Fruit fly (Drosophila melanogaster): ENCODE measurements around the gene CG10154.

The CG10154 gene

dm6 chr3L:13486041-13486859 is 49.3 kb upstream of the CG10154 start, which contains the start of the genes Abp1 and Tgi (continued):
- TF ChIP-seq CG6813 (GFP tag; optimal IDR thresholded peaks at IDR 0.05) = no peak
- TF ChIP-seq br (optimal IDR thresholded peaks at IDR 0.05) = no peak
- TF ChIP-seq ara (GFP tag; IDR thresholded peaks at IDR 0.05) = no peak
- TF ChIP-seq tx (GFP tag; optimal IDR thresholded peaks at IDR 0.05) = no peak
- peak; percentile 68; the same call in 1 of the 3 replicates for TF ChIP-seq CG34422 (GFP tag; IDR thresholded peaks at IDR 0.05)
- peak; percentile 62 for TF ChIP-seq Ets97D (GFP tag; optimal IDR thresholded peaks at IDR 0.05)
- peak; percentile 2 for TF ChIP-seq ERR (GFP tag; optimal IDR thresholded peaks at IDR 0.05)
- no peak for TF ChIP-seq CG2889 (GFP tag; IDR thresholded peaks at IDR 0.05)
- TF ChIP-seq zen2 (GFP tag; IDR thresholded peaks at IDR 0.05; ENCODE audit: partially characterized antibody) = peak; percentile 73
- peak; percentile 36 for TF ChIP-seq her (GFP tag; optimal IDR thresholded peaks at IDR 0.05)
- TF ChIP-seq CG8478 (optimal IDR thresholded peaks at IDR 0.05) = no peak
- no peak for TF ChIP-seq zfh1 (GFP tag; IDR thresholded peaks at IDR 0.05)
- TF ChIP-seq Nf-YC (tag; optimal IDR thresholded peaks at IDR 0.05) = no peak
- TF ChIP-seq amos (GFP tag; IDR thresholded peaks at IDR 0.05; ENCODE audit: partially characterized antibody) = peak; percentile 95
- TF ChIP-seq H15 (GFP tag; IDR thresholded peaks at IDR 0.05) = no peak
- TF ChIP-seq chn (GFP tag; optimal IDR thresholded peaks at IDR 0.05) = peak; percentile 32
- TF ChIP-seq Sox100B (GFP tag; optimal IDR thresholded peaks at IDR 0.05) = no peak
- peak; percentile 24 for TF ChIP-seq CG11504 (tag; optimal IDR thresholded peaks at IDR 0.05)
- no peak for TF ChIP-seq wdn (GFP tag; IDR thresholded peaks at IDR 0.05)
- no peak for TF ChIP-seq Drgx (GFP tag; IDR thresholded peaks at IDR 0.05)
- peak; percentile 25 for TF ChIP-seq Hr3 (GFP tag; optimal IDR thresholded peaks at IDR 0.05)
- TF ChIP-seq CG4424 (GFP tag; optimal IDR thresholded peaks at IDR 0.05) = no peak
- no peak for TF ChIP-seq ase (GFP tag; IDR thresholded peaks at IDR 0.05)
- TF ChIP-seq Fer1 (GFP tag; optimal IDR thresholded peaks at IDR 0.05) = no peak
- no peak for TF ChIP-seq CG7357 (GFP tag; IDR thresholded peaks at IDR 0.05)
- no peak for TF ChIP-seq Jarid2 (GFP tag; optimal IDR thresholded peaks at IDR 0.05)
- TF ChIP-seq Mrtf (GFP tag; IDR thresholded peaks at IDR 0.05) = no peak
- TF ChIP-seq pfk (GFP tag; optimal IDR thresholded peaks at IDR 0.05) = no peak
- TF ChIP-seq CG31365 (tag; optimal IDR thresholded peaks at IDR 0.05) = no peak
- TF ChIP-seq otp (GFP tag; IDR thresholded peaks at IDR 0.05) = no peak
- peak; percentile 46 for TF ChIP-seq CG2129 (GFP tag; IDR thresholded peaks at IDR 0.05; ENCODE audit: partially characterized antibody)
- TF ChIP-seq inv (GFP tag; IDR thresholded peaks at IDR 0.05; ENCODE audit: partially characterized antibody) = peak; percentile 69
- TF ChIP-seq nau (GFP tag; optimal IDR thresholded peaks at IDR 0.05) = no peak
- TF ChIP-seq kni (GFP tag; optimal IDR thresholded peaks at IDR 0.05) = no peak
- TF ChIP-seq CG6254 (GFP tag; optimal IDR thresholded peaks at IDR 0.05) = no peak
- TF ChIP-seq NK7.1 (GFP tag; optimal IDR thresholded peaks at IDR 0.05) = no peak
- no peak for TF ChIP-seq CG1024 (GFP tag; IDR thresholded peaks at IDR 0.05)
- TF ChIP-seq Kr (GFP tag; optimal IDR thresholded peaks at IDR 0.05) = no peak
- peak; percentile 79 for TF ChIP-seq ato (GFP tag; IDR thresholded peaks at IDR 0.05; ENCODE audit: partially characterized antibody)
- no peak for TF ChIP-seq CG11695 (GFP tag; IDR thresholded peaks at IDR 0.05)
- TF ChIP-seq CG7839 (tag; optimal IDR thresholded peaks at IDR 0.05) = peak; percentile 44
- no peak for TF ChIP-seq Adf1 (GFP tag; IDR thresholded peaks at IDR 0.05)
- peak; percentile 36 for TF ChIP-seq CG9817 (tag; optimal IDR thresholded peaks at IDR 0.05)
- no peak for TF ChIP-seq CG5953 (GFP tag; IDR thresholded peaks at IDR 0.05)
- TF ChIP-seq dan (GFP tag; IDR thresholded peaks at IDR 0.05) = no peak
- TF ChIP-seq Chrac-16 (GFP tag; optimal IDR thresholded peaks at IDR 0.05) = no peak
- TF ChIP-seq CG10274 (GFP tag; optimal IDR thresholded peaks at IDR 0.05) = no peak
- no peak for TF ChIP-seq MTF-1 (GFP tag; optimal IDR thresholded peaks at IDR 0.05; ENCODE audit: borderline replicate concordance)
